Worm (Caenorhabditis elegans) whole organism, early embryonic: ENCODE results near the gene T04A11.4.
"Not testable (repeated sequence)": the region's sequence is repeated elsewhere in the genome, so short reads cannot be mapped to it uniquely, and the experiment has no call there.

Experiments
- B0310.2 ChIP-seq: sonication (generic microtip); optimal IDR thresholded peaks from 2 replicates; lab custom pipeline; 2016; ENCODE audit warnings: mild to moderate bottlenecking, missing genetic modification characterization, missing compliant biosample characterization
- aly-1 ChIP-seq: sonication (generic microtip); optimal IDR thresholded peaks from 2 replicates; lab custom pipeline; 2016; ENCODE audit warnings: missing genetic modification characterization, missing compliant biosample characterization
- ama-1 ChIP-seq: fragments of 150-350 bp; optimal IDR thresholded peaks from 2 replicates; lab custom pipeline; 2014
- ceh-13 ChIP-seq: fragments of 200-800 bp; sonication (Bioruptor generic); optimal IDR thresholded peaks from 2 replicates; lab custom pipeline; 2018; ENCODE audit warnings: mild to moderate bottlenecking, missing genetic modification characterization, missing compliant biosample characterization
- ceh-36 ChIP-seq: sonication (generic microtip); optimal IDR thresholded peaks from 2 replicates; lab custom pipeline; 2016; ENCODE audit warnings: missing genetic modification characterization, inconsistent platforms, missing compliant biosample characterization
- flt-1 ChIP-seq: fragments of 200-800 bp; sonication (Bioruptor generic); IDR thresholded peaks from 2 replicates; pipeline ENCODE4 v1.3.6; 2022; ENCODE audit warnings: missing genetic modification characterization, missing compliant biosample characterization
- hmg-4 ChIP-seq: fragments of 200-800 bp; sonication (Bioruptor generic); optimal IDR thresholded peaks from 2 replicates; lab custom pipeline; 2018; ENCODE audit warnings: mild to moderate bottlenecking, missing genetic modification characterization, missing compliant biosample characterization
- pes-1 ChIP-seq: fragments of 200-800 bp; sonication (Bioruptor generic); IDR thresholded peaks from 2 replicates; pipeline ENCODE4 v1.3.6; 2022; ENCODE audit warnings: missing genetic modification reagents, missing genetic modification characterization, missing compliant biosample characterization
- scrt-1 ChIP-seq: fragments of 200-800 bp; sonication (Bioruptor generic); IDR thresholded peaks from 2 replicates; pipeline ENCODE4 v1.3.6; 2022; ENCODE audit warnings: missing genetic modification characterization, missing compliant biosample characterization

DNA sequence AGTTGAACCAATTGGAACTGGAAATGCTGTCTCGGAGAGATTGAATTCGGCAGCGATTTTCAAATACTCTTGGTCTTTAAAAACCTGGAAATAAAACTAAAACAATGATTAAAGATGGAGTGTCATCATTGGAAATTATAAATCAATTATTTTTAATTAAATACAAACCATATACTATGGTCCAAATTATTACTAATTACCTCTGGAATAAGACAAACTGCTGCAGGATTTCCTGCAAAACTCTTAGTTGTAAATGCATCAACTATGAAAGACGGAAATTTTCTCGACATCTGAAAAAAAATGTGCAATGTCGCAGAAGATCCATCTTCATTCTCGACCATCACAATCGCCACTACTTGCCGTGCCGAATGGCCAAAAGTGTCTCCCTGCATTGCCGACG lies 5.7 kb downstream of the T04A11.4 start, which contains the start of gene igdb-1:
- not testable (repeated sequence) for TF ChIP-seq pes-1 (GFP tag; lab: Robert Waterston, UW); ama-1 (lab: Kevin White, UChicago); ceh-36 (tag; lab: Kevin White, UChicago); flt-1 (GFP tag; lab: Robert Waterston, UW); hmg-4 (GFP tag; lab: Kevin White, UChicago); aly-1 (tag; lab: Kevin White, UChicago); B0310.2 (tag; lab: Kevin White, UChicago); scrt-1 (GFP tag; lab: Robert Waterston, UW); ceh-13 (GFP tag; lab: Kevin White, UChicago)
